Fruit fly (Drosophila melanogaster) whole organism, embryonic: ENCODE data around the gene CG13127.
A peak's percentile ranks its signal among the peaks of the same experiment; 100 is the strongest.

Source experiments
- Antp ChIP-seq: fragments of 200-800 bp; sonication (Bioruptor generic); optimal IDR thresholded peaks from 3 replicates; lab custom pipeline; 2016; ENCODE audit warnings: missing biosample characterization, missing genetic modification characterization
- Awh ChIP-seq: fragments of 200-800 bp; sonication (Bioruptor generic); IDR thresholded peaks from 2 replicates; pipeline ENCODE4, ENCODE4 v1.3.6; 2022; ENCODE audit warnings: missing biosample characterization, missing genetic modification characterization
- BEAF-32 ChIP-seq: fragments of 200-800 bp; sonication (Bioruptor generic); optimal IDR thresholded peaks from 3 replicates; lab custom pipeline; 2017; ENCODE audit warnings: missing biosample characterization, missing genetic modification characterization, mild to moderate bottlenecking, moderate library complexity, missing genetic modification reagents
- CG10565 ChIP-seq: fragments of 200-800 bp; sonication (Bioruptor generic); optimal IDR thresholded peaks from 3 replicates; lab custom pipeline; 2016; ENCODE audit warnings: missing biosample characterization, mild to moderate bottlenecking, missing genetic modification characterization
- CG11247 ChIP-seq: fragments of 200-800 bp; sonication (Bioruptor generic); IDR thresholded peaks from 2 replicates; pipeline ENCODE4 v1.3.6; 2022; ENCODE audit warnings: missing biosample characterization, missing genetic modification characterization
- CG13296 ChIP-seq: fragments of 200-800 bp; sonication (Bioruptor generic); optimal IDR thresholded peaks from 3 replicates; lab custom pipeline; 2018; ENCODE audit warnings: missing biosample characterization, mild to moderate bottlenecking, missing genetic modification characterization
- CG14860 ChIP-seq: fragments of 200-800 bp; sonication (Bioruptor generic); IDR thresholded peaks from 3 replicates; pipeline ENCODE4 v1.3.6; 2022; ENCODE audit warnings: missing biosample characterization, missing genetic modification characterization; ENCODE audit not compliant: partially characterized antibody
- CG16813 ChIP-seq: fragments of 200-800 bp; sonication (Bioruptor generic); IDR thresholded peaks from 3 replicates; pipeline ENCODE4 v1.3.6; 2022; ENCODE audit warnings: missing biosample characterization, missing genetic modification characterization; ENCODE audit not compliant: partially characterized antibody
- CG2202 ChIP-seq: fragments of 200-800 bp; sonication (Bioruptor generic); optimal IDR thresholded peaks from 2 replicates; lab custom pipeline; 2018; ENCODE audit warnings: missing biosample characterization, mild to moderate bottlenecking, missing genetic modification characterization
- CG3726 ChIP-seq: fragments of 200-800 bp; sonication (Bioruptor generic); IDR thresholded peaks from 3 replicates; pipeline ENCODE4, ENCODE4 v1.3.6; 2022; ENCODE audit warnings: missing biosample characterization, missing genetic modification characterization
- CG3838 ChIP-seq: fragments of 200-800 bp; sonication (Bioruptor generic); optimal IDR thresholded peaks from 3 replicates; lab custom pipeline; 2016; ENCODE audit warnings: missing biosample characterization, missing genetic modification characterization
- CG4707 ChIP-seq: fragments of 200-800 bp; sonication (Bioruptor generic); optimal IDR thresholded peaks from 2 replicates; lab custom pipeline; 2018; ENCODE audit warnings: missing biosample characterization, mild to moderate bottlenecking, missing genetic modification characterization, moderate library complexity
- CG6175 ChIP-seq: fragments of 200-800 bp; sonication (Bioruptor generic); IDR thresholded peaks from 3 replicates; pipeline ENCODE4 v1.3.6; 2022; ENCODE audit warnings: missing biosample characterization, missing genetic modification characterization
- CG6254 ChIP-seq: fragments of 200-800 bp; sonication (Bioruptor generic); optimal IDR thresholded peaks from 3 replicates; lab custom pipeline; 2017; ENCODE audit warnings: mild to moderate bottlenecking, missing biosample characterization, missing genetic modification reagents, missing genetic modification characterization
- CG8290 ChIP-seq, 3 experiments: fragments of 200-800 bp; sonication (Bioruptor generic); optimal IDR thresholded peaks; 2 replicates each; lab custom pipeline; 2016 to 2019; ENCODE audit warnings: missing biosample characterization in 3 of 3, missing genetic modification characterization in 3 of 3, mild to moderate bottlenecking in 2 of 3, moderate library complexity in 1 of 3
- CG8359 ChIP-seq: fragments of 200-800 bp; sonication (Bioruptor generic); optimal IDR thresholded peaks from 2 replicates; lab custom pipeline; 2017; ENCODE audit warnings: missing biosample characterization, mild to moderate bottlenecking, missing genetic modification characterization, borderline replicate concordance
- CG9609 ChIP-seq: fragments of 200-800 bp; sonication (Bioruptor generic); optimal IDR thresholded peaks from 3 replicates; lab custom pipeline; 2016; ENCODE audit warnings: missing biosample characterization, missing genetic modification characterization
- D19B ChIP-seq: fragments of 200-800 bp; sonication (Bioruptor generic); optimal IDR thresholded peaks from 2 replicates; lab custom pipeline; 2017; ENCODE audit warnings: missing biosample characterization, mild to moderate bottlenecking, missing genetic modification characterization
- Dp ChIP-seq: fragments of 200-800 bp; sonication (Bioruptor generic); optimal IDR thresholded peaks from 2 replicates; lab custom pipeline; 2018; ENCODE audit warnings: missing biosample characterization, mild to moderate bottlenecking, missing genetic modification characterization, moderate library complexity
- Eip74EF ChIP-seq, 2 experiments: fragments of 200-800 bp in 1 of 2; fragments of >200 bp in 1 of 2; sonication (Bioruptor generic) in 1 of 2; optimal IDR thresholded peaks; 2 replicates each; lab custom pipeline; 2017 to 2019; ENCODE audit warnings: missing biosample characterization in 2 of 2, missing genetic modification characterization in 2 of 2, mild to moderate bottlenecking in 1 of 2, moderate library complexity in 1 of 2
- Ets97D ChIP-seq: fragments of 200-800 bp; sonication (Bioruptor generic); optimal IDR thresholded peaks from 3 replicates; lab custom pipeline; 2016; ENCODE audit warnings: missing biosample characterization, missing genetic modification characterization
- H15 ChIP-seq: fragments of 200-800 bp; sonication (Bioruptor generic); IDR thresholded peaks from 3 replicates; pipeline ENCODE4 v1.3.6; 2022; ENCODE audit warnings: missing biosample characterization, missing genetic modification characterization
- Hmr ChIP-seq: fragments of 200-800 bp; sonication (Bioruptor generic); optimal IDR thresholded peaks from 3 replicates; lab custom pipeline; 2017; ENCODE audit warnings: mild to moderate bottlenecking, missing biosample characterization, missing genetic modification reagents, missing genetic modification characterization
- Hsf ChIP-seq: fragments of 200-800 bp; sonication (Bioruptor generic); optimal IDR thresholded peaks from 3 replicates; lab custom pipeline; 2016; ENCODE audit warnings: missing biosample characterization, missing genetic modification characterization
- Max ChIP-seq: fragments of 200-800 bp; sonication (Bioruptor generic); optimal IDR thresholded peaks from 2 replicates; lab custom pipeline; 2016; ENCODE audit warnings: missing biosample characterization, mild to moderate bottlenecking, missing genetic modification characterization
- NC2α ChIP-seq: fragments of 200-800 bp; sonication (Bioruptor generic); optimal IDR thresholded peaks from 2 replicates; lab custom pipeline; 2016; ENCODE audit warnings: missing biosample characterization, missing genetic modification characterization
- Nf-YA ChIP-seq: fragments of 200-800 bp; sonication (Bioruptor generic); IDR thresholded peaks from 2 replicates; pipeline ENCODE4 v1.3.6; 2022; ENCODE audit warnings: missing biosample characterization, missing genetic modification characterization
- Pdp1 ChIP-seq, 2 experiments: fragments of 200-800 bp; sonication (Bioruptor generic); optimal IDR thresholded peaks; 3 replicates each; lab custom pipeline; 2016; ENCODE audit warnings: missing biosample characterization in 2 of 2, missing genetic modification characterization in 2 of 2, mild to moderate bottlenecking in 1 of 2, moderate library complexity in 1 of 2
- Spps ChIP-seq: fragments of 200-800 bp; sonication (Bioruptor generic); optimal IDR thresholded peaks from 2 replicates; lab custom pipeline; 2018; ENCODE audit warnings: missing biosample characterization, mild to moderate bottlenecking, missing genetic modification characterization
- Vsx1 ChIP-seq: fragments of 200-800 bp; sonication (Bioruptor generic); optimal IDR thresholded peaks from 2 replicates; lab custom pipeline; 2017; ENCODE audit warnings: missing biosample characterization, mild to moderate bottlenecking, missing genetic modification characterization, missing genetic modification reagents
- YL-1 ChIP-seq: fragments of 200-800 bp; sonication (Bioruptor generic); optimal IDR thresholded peaks from 3 replicates; lab custom pipeline; 2017; ENCODE audit warnings: missing biosample characterization, mild to moderate bottlenecking, missing genetic modification characterization
- ac ChIP-seq: fragments of 200-800 bp; sonication (Bioruptor generic); optimal IDR thresholded peaks from 3 replicates; lab custom pipeline; 2017; ENCODE audit warnings: missing biosample characterization, mild to moderate bottlenecking, missing genetic modification characterization
- chn ChIP-seq: fragments of 200-800 bp; sonication (Bioruptor generic); optimal IDR thresholded peaks from 2 replicates; lab custom pipeline; 2016; ENCODE audit warnings: missing biosample characterization, missing genetic modification characterization
- crc ChIP-seq: fragments of 200-800 bp; sonication (Bioruptor generic); optimal IDR thresholded peaks from 2 replicates; lab custom pipeline; 2016; ENCODE audit warnings: missing biosample characterization, missing genetic modification characterization
- ewg ChIP-seq: fragments of 200-800 bp; sonication (Bioruptor generic); optimal IDR thresholded peaks from 3 replicates; lab custom pipeline; 2017; ENCODE audit warnings: mild to moderate bottlenecking, missing biosample characterization, missing genetic modification reagents, missing genetic modification characterization
- jigr1 ChIP-seq: fragments of 200-800 bp; sonication (Bioruptor generic); IDR thresholded peaks from 3 replicates; pipeline ENCODE4 v1.3.6; 2022; ENCODE audit warnings: missing biosample characterization, missing genetic modification characterization
- nerfin-1 ChIP-seq: fragments of 200-800 bp; sonication (Bioruptor generic); optimal IDR thresholded peaks from 3 replicates; lab custom pipeline; 2019; ENCODE audit warnings: missing biosample characterization, mild to moderate bottlenecking, missing genetic modification characterization, moderate library complexity
- nom ChIP-seq: fragments of 200-800 bp; sonication (Bioruptor generic); optimal IDR thresholded peaks from 2 replicates; lab custom pipeline; 2017; ENCODE audit warnings: missing biosample characterization, missing genetic modification characterization, mild to moderate bottlenecking, moderate library complexity, missing genetic modification reagents
- oc ChIP-seq: fragments of 200-800 bp; sonication (Bioruptor generic); optimal IDR thresholded peaks from 2 replicates; lab custom pipeline; 2018; ENCODE audit warnings: missing biosample characterization, mild to moderate bottlenecking, missing genetic modification characterization, moderate library complexity
- org-1 ChIP-seq: fragments of 200-800 bp; sonication (Bioruptor generic); optimal IDR thresholded peaks from 2 replicates; lab custom pipeline; 2017; ENCODE audit warnings: missing biosample characterization, missing genetic modification characterization
- p53 ChIP-seq: fragments of 200-800 bp; sonication (Bioruptor generic); optimal IDR thresholded peaks from 2 replicates; lab custom pipeline; 2016; ENCODE audit warnings: missing biosample characterization, missing genetic modification characterization
- seq ChIP-seq: fragments of 200-800 bp; sonication (Bioruptor generic); IDR thresholded peaks from 2 replicates; pipeline ENCODE4 v1.3.6; 2022; ENCODE audit warnings: missing biosample characterization, missing genetic modification characterization
- sima ChIP-seq: fragments of 200-800 bp; sonication (Bioruptor generic); optimal IDR thresholded peaks from 2 replicates; lab custom pipeline; 2016; ENCODE audit warnings: missing biosample characterization, missing genetic modification characterization
- sisA ChIP-seq: fragments of 200-800 bp; sonication (Bioruptor generic); IDR thresholded peaks from 2 replicates; pipeline ENCODE4 v1.3.6; 2022; ENCODE audit warnings: missing biosample characterization, missing genetic modification characterization
- slbo ChIP-seq: fragments of 200-800 bp; sonication (Bioruptor generic); IDR thresholded peaks from 2 replicates; pipeline ENCODE4 v1.3.6; 2022; ENCODE audit warnings: missing biosample characterization, missing genetic modification characterization
- sqz ChIP-seq: fragments of 200-800 bp; sonication (Bioruptor generic); optimal IDR thresholded peaks from 3 replicates; lab custom pipeline; 2018; ENCODE audit warnings: missing biosample characterization, mild to moderate bottlenecking, missing genetic modification characterization
- wor ChIP-seq: fragments of 200-800 bp; sonication (Bioruptor generic); IDR thresholded peaks from 2 replicates; pipeline ENCODE4 v1.3.6; 2022; ENCODE audit warnings: missing biosample characterization, missing genetic modification characterization

The CG13127 gene

dm6 chr2L:10009800-10010658, 16.4 kb upstream of the CG13127 start (continued):
- TF ChIP-seq BEAF-32 (no peak), Ets97D (peak; percentile 91), Eip74EF (GFP tag; optimal IDR thresholded peaks at IDR 0.05; lab: Kevin White, UChicago) (no peak), Hsf (GFP tag; lab: Kevin White, UChicago) (peak; percentile 98), sima (peak; percentile 89), D19B (peak; percentile 91), Nf-YA (peak; percentile 95), nom (GFP tag; lab: Kevin White, UChicago) (peak; percentile 98), Vsx1 (GFP tag; lab: Kevin White, UChicago) (peak; percentile 82), sisA (GFP tag; lab: Robert Waterston, UW) (peak; percentile 97), Max (peak; percentile 90), nerfin-1 (tag; lab: Kevin White, UChicago) (peak; percentile 88), oc (peak; percentile 97), CG16813 (GFP tag; lab: Robert Waterston, UW) (no peak), Awh (peak; percentile 95), wor (GFP tag; lab: Robert Waterston, UW) (peak; percentile 88), CG14860 (GFP tag; lab: Robert Waterston, UW) (no peak), YL-1 (GFP tag; lab: Kevin White, UChicago) (peak; percentile 75), Dp (GFP tag; lab: Kevin White, UChicago) (peak; percentile 14), CG4707 (GFP tag; lab: Kevin White, UChicago) (peak; percentile 88), CG6175 (GFP tag; lab: Robert Waterston, UW) (peak; percentile 95), slbo (GFP tag; lab: Robert Waterston, UW) (peak; percentile 99), jigr1 (GFP tag; lab: Robert Waterston, UW) (peak; percentile 89), CG6254 (GFP tag; lab: Kevin White, UChicago) (peak; percentile 79), CG11247 (peak; percentile 96), CG3838 (GFP tag; lab: Kevin White, UChicago) (peak; percentile 89), H15 (GFP tag; lab: Robert Waterston, UW) (peak; percentile 97), crc (GFP tag; lab: Kevin White, UChicago) (peak; percentile 98), CG9609 (GFP tag; lab: Kevin White, UChicago) (peak; percentile 98), CG2202 (tag; lab: Kevin White, UChicago) (peak; percentile 94), seq (GFP tag; lab: Robert Waterston, UW) (peak; percentile 94), Antp (GFP tag; lab: Kevin White, UChicago) (peak; percentile 99), p53 (GFP tag; lab: Kevin White, UChicago) (peak; percentile 96), CG8359 (GFP tag; lab: Kevin White, UChicago) (peak; percentile 78), CG3726 (GFP tag; lab: Robert Waterston, UW) (peak; percentile 89; the same call in 2 of the 3 replicates), Spps (peak; percentile 89), sqz (peak; percentile 88), NC2α (GFP tag; lab: Kevin White, UChicago) (peak; percentile 94), CG10565 (GFP tag; lab: Kevin White, UChicago) (peak; percentile 89), Pdp1 (GFP tag; optimal IDR thresholded peaks at IDR 0.05; lab: Kevin White, UChicago) (peak; percentile 96 to 98), chn (GFP tag; lab: Kevin White, UChicago) (peak; percentile 98), CG8290 (GFP tag; optimal IDR thresholded peaks at IDR 0.05; lab: Kevin White, UChicago) (peak; percentile 91), CG8290 (tag; optimal IDR thresholded peaks at IDR 0.05; lab: Kevin White, UChicago) (peak in 1 of 2 experiments; percentile 100), ewg (peak; percentile 91), Hmr (peak; percentile 97), ac (GFP tag; lab: Kevin White, UChicago) (peak; percentile 79), org-1 (GFP tag; lab: Kevin White, UChicago) (peak; percentile 95), CG13296 (GFP tag; lab: Kevin White, UChicago) (peak; percentile 94)
